Worm (Caenorhabditis elegans): ENCODE results near the gene F49E12.10.

DNA sequence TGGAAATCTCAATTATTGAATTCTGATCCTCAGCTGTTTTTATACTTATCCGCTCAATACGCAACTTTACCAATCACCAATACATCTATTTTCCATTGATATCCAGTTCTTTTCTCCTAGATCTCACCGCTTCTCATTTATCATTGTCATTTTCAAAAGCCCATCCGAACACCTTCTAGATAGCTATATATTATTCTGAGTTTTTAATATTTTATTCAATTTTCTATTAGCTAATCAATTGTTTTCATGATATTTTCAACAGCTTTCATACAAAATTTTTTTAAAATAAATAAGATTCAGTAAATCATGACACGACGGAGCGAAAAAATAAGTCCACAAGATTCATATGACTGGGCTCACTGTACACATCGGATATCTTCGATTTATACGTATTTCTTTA, 9.7 kb upstream of the F49E12.10 start, which contains the start of gene F49E12.12:
- no peak for TF ChIP-seq ama-1 (optimal IDR thresholded peaks at IDR 0.05)
- no peak for TF ChIP-seq saeg-2 (GFP tag; IDR thresholded peaks at IDR 0.05)
- no peak for TF ChIP-seq ceh-82 (tag; optimal IDR thresholded peaks at IDR 0.05)
- TF ChIP-seq nhr-102 (tag; optimal IDR thresholded peaks at IDR 0.05) = no peak
- TF ChIP-seq egl-27 (tag; optimal IDR thresholded peaks at IDR 0.05) = no peak
- no peak for TF ChIP-seq mdl-1 (tag; optimal IDR thresholded peaks at IDR 0.05)
- TF ChIP-seq unc-62 (GFP tag; optimal IDR thresholded peaks at IDR 0.05 in 1 of 2) = no peak
- no peak for TF ChIP-seq unc-62 (tag; optimal IDR thresholded peaks at IDR 0.05)
- TF ChIP-seq dmd-6 (GFP tag; IDR thresholded peaks at IDR 0.05) = no peak
- TF ChIP-seq dve-1 (tag; optimal IDR thresholded peaks at IDR 0.05; ENCODE audit: insufficient read depth) = no peak
- TF ChIP-seq unc-39 (tag; optimal IDR thresholded peaks at IDR 0.05) = no peak
- TF ChIP-seq fos-1 (tag; optimal IDR thresholded peaks at IDR 0.05) = no peak
